Fruit fly (Drosophila melanogaster): Measurements from ENCODE around the gene CG42464.

CG42464 gene

DNA sequence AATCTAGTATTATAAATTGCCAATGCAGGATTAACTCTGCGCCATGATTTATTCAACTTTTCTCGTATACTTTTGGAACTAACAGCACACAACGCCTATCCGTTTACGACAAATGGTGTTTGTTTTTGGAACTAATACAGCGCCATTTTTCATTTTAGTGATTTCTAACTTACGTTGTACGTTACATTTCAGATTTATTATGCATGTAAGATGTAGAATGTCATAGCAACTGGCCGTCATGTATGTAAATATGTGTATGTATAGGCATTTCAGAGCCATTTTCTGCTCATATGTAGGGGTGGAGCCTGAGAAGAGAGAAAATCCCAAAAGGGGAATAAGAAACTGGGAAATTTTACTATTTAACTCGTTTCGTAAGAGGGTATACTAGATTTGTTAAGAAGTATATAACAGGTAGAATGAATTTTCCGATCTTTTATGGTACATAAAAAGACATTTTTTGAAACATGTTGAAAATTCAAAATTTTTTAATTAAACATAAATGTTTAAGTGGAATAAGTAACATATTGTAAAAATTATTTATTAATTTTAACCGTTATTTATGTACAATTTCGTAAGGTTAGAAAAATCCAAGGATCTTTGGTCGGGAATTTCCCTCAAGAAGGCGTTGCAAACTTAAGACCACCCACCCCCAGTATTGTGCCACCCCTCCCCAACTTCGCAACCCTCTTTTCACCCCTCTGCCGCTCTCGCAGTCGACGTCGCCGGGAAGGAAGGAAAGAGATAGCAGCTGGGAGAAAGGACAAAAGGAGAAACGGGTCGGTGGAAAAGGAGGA lies 41.7 kb upstream of the CG42464 start (continued):
- TF ChIP-seq NfI (GFP tag; optimal IDR thresholded peaks at IDR 0.05) (peak; percentile 59), kni (GFP tag; optimal IDR thresholded peaks at IDR 0.05) (peak; percentile 14), Fer1 (GFP tag; optimal IDR thresholded peaks at IDR 0.05) (peak; percentile 71), hbn (GFP tag; IDR thresholded peaks at IDR 0.05; ENCODE audit: partially characterized antibody) (no peak), CG31388 (GFP tag; optimal IDR thresholded peaks at IDR 0.05) (peak; percentile 0), jumu (GFP tag; optimal IDR thresholded peaks at IDR 0.05) (no peak), pan (optimal IDR thresholded peaks at IDR 0.05) (no peak), pan (GFP tag; optimal IDR thresholded peaks at IDR 0.05 in 1 of 2, IDR thresholded peaks at IDR 0.05 in 1 of 2) (peak in 1 of 2 experiments; percentile 35), row (GFP tag; IDR thresholded peaks at IDR 0.05) (peak; percentile 72; the same call in 2 of the 3 replicates), unpg (GFP tag; optimal IDR thresholded peaks at IDR 0.05) (peak; percentile 40), insv (GFP tag; optimal IDR thresholded peaks at IDR 0.05) (peak in 1 of 2 experiments; percentile 75), CG6175 (GFP tag; IDR thresholded peaks at IDR 0.05) (no peak), Mes4 (GFP tag; optimal IDR thresholded peaks at IDR 0.05) (peak; percentile 50), tap (tag; optimal IDR thresholded peaks at IDR 0.05) (peak; percentile 10), Nf-YA (GFP tag; IDR thresholded peaks at IDR 0.05) (no peak), Max (GFP tag; optimal IDR thresholded peaks at IDR 0.05) (peak; percentile 37), B-H2 (GFP tag; optimal IDR thresholded peaks at IDR 0.05) (peak; percentile 75), CG11504 (tag; optimal IDR thresholded peaks at IDR 0.05) (peak; percentile 47), ken (GFP tag; IDR thresholded peaks at IDR 0.05) (peak; percentile 72), BtbVII (GFP tag; optimal IDR thresholded peaks at IDR 0.05) (no peak), CG9727 (GFP tag; optimal IDR thresholded peaks at IDR 0.05) (peak; percentile 16), Hmr (GFP tag; optimal IDR thresholded peaks at IDR 0.05) (peak; percentile 64), CG4854 (GFP tag; optimal IDR thresholded peaks at IDR 0.05) (peak; percentile 67), ewg (GFP tag; optimal IDR thresholded peaks at IDR 0.05) (peak; percentile 42), CG3847 (GFP tag; IDR thresholded peaks at IDR 0.05) (peak; percentile 44; the same call in 1 of the 2 replicates), Sox100B (GFP tag; optimal IDR thresholded peaks at IDR 0.05) (no peak), disco-r (GFP tag; optimal IDR thresholded peaks at IDR 0.05) (peak; percentile 10), unc-4 (GFP tag; IDR thresholded peaks at IDR 0.05; ENCODE audit: partially characterized antibody) (peak; percentile 43; the same call in 1 of the 2 replicates), CG34422 (GFP tag; IDR thresholded peaks at IDR 0.05) (peak; percentile 73), emc (GFP tag; optimal IDR thresholded peaks at IDR 0.05) (no peak), al (GFP tag; IDR thresholded peaks at IDR 0.05) (0 out of 2 replicates have a peak, but pooled peaks have one; percentile 3), Rx (GFP tag; IDR thresholded peaks at IDR 0.05) (0 out of 2 replicates have a peak, but pooled peaks have one; percentile 23), CG11247 (GFP tag; IDR thresholded peaks at IDR 0.05) (peak; percentile 66), tna (GFP tag; IDR thresholded peaks at IDR 0.05; ENCODE audit: partially characterized antibody) (no peak; the same call in 1 of the 2 replicates), CG10366 (GFP tag; IDR thresholded peaks at IDR 0.05) (peak; percentile 18; the same call in 1 of the 2 replicates), CG3995 (GFP tag; optimal IDR thresholded peaks at IDR 0.05) (peak; percentile 61), CG17829 (tag; optimal IDR thresholded peaks at IDR 0.05) (peak; percentile 81), HLH4C (GFP tag; IDR thresholded peaks at IDR 0.05; ENCODE audit: partially characterized antibody) (no peak), CG12942 (GFP tag; optimal IDR thresholded peaks at IDR 0.05) (peak; percentile 31), CG11093 (GFP tag; IDR thresholded peaks at IDR 0.05) (0 out of 3 replicates have a peak, but pooled peaks have one; percentile 31), CG12104 (GFP tag; optimal IDR thresholded peaks at IDR 0.05) (no peak), CG17359 (tag; optimal IDR thresholded peaks at IDR 0.05) (peak; percentile 58), ap (GFP tag; IDR thresholded peaks at IDR 0.05) (no peak), E2f1 (GFP tag; IDR thresholded peaks at IDR 0.05) (0 out of 2 replicates have a peak, but pooled peaks have one; percentile 19), CG42726 (GFP tag; IDR thresholded peaks at IDR 0.05; ENCODE audit: partially characterized antibody) (peak; percentile 90), CG14710 (tag; optimal IDR thresholded peaks at IDR 0.05) (peak; percentile 51), sd (tag; optimal IDR thresholded peaks at IDR 0.05) (peak; percentile 84), CG7372 (GFP tag; IDR thresholded peaks at IDR 0.05) (no peak)

All from whole organism, embryonic.